Worm (Caenorhabditis elegans) whole organism, L4 larva: ENCODE results near the gene C06A1.7.

Experiments used
- D1046.2 ChIP-seq: fragments of 200-800 bp; sonication (Bioruptor generic); IDR thresholded peaks from 2 replicates; pipeline ENCODE4 v1.3.6; 2022; ENCODE audit warnings: missing genetic modification characterization, missing compliant biosample characterization
- F10B5.3 ChIP-seq: sonication (generic microtip); optimal IDR thresholded peaks from 2 replicates; lab custom pipeline; 2016; ENCODE audit warnings: mild to moderate bottlenecking, missing genetic modification characterization, missing compliant biosample characterization
- F26F4.8 ChIP-seq: fragments of 200-800 bp; sonication (Bioruptor generic); conservative IDR thresholded peaks from 2 replicates; pipeline ENCODE4 v1.3.6; 2022; ENCODE audit warnings: missing genetic modification characterization, missing compliant biosample characterization
- F37D6.2 ChIP-seq: sonication (generic microtip); optimal IDR thresholded peaks from 2 replicates; lab custom pipeline; 2016; ENCODE audit warnings: mild to moderate bottlenecking, missing genetic modification characterization, missing compliant biosample characterization
- T26A8.4 ChIP-seq: fragments of 200-800 bp; sonication (Bioruptor generic); IDR thresholded peaks from 2 replicates; pipeline ENCODE4 v1.3.6; 2022; ENCODE audit warnings: missing genetic modification characterization, missing compliant biosample characterization
- Y48G9A.11 ChIP-seq: fragments of 200-800 bp; sonication (Bioruptor generic); IDR thresholded peaks from 2 replicates; pipeline ENCODE4 v1.3.6; 2022; ENCODE audit warnings: missing genetic modification reagents, missing genetic modification characterization, missing compliant biosample characterization
- aha-1 ChIP-seq: fragments of 150-350 bp; peaks from one replicate; lab custom pipeline; 2014; ENCODE audit warnings: missing biosample characterization, missing genetic modification characterization
- ama-1 ChIP-seq: fragments of 150-350 bp; optimal IDR thresholded peaks from 2 replicates; lab custom pipeline; 2014; ENCODE audit warnings: inconsistent platforms, mixed read lengths
- attf-4 ChIP-seq: sonication (generic microtip); optimal IDR thresholded peaks from 3 replicates; lab custom pipeline; 2017; ENCODE audit warnings: missing biosample characterization, missing genetic modification characterization
- ceh-20 ChIP-seq: fragments of 200-800 bp; sonication (Bioruptor generic); IDR thresholded peaks from 2 replicates; pipeline ENCODE4 v1.3.6; 2022; ENCODE audit warnings: missing genetic modification reagents, missing genetic modification characterization, missing compliant biosample characterization
- daf-12 ChIP-seq: fragments of 150-350 bp; optimal IDR thresholded peaks from 2 replicates; lab custom pipeline; 2014; ENCODE audit warnings: missing biosample characterization, missing genetic modification reagents, missing genetic modification characterization
- daf-16 ChIP-seq, 3 experiments: sonication (generic microtip); optimal IDR thresholded peaks; 2 replicates each; lab custom pipeline; 2016 to 2017; ENCODE audit warnings: missing genetic modification characterization in 3 of 3, missing genetic modification reagents in 3 of 3, mild to moderate bottlenecking in 2 of 3, missing compliant biosample characterization in 2 of 3, missing biosample characterization in 1 of 3, moderate library complexity in 1 of 3
- daf-8 ChIP-seq: fragments of 200-800 bp; sonication (Bioruptor generic); IDR thresholded peaks from 2 replicates; pipeline ENCODE4 v1.3.6; 2022; ENCODE audit warnings: missing genetic modification characterization, missing compliant biosample characterization
- dmd-6 ChIP-seq: fragments of 200-800 bp; sonication (Bioruptor generic); IDR thresholded peaks from 2 replicates; pipeline ENCODE4 v1.3.6; 2022; ENCODE audit warnings: missing genetic modification reagents, missing genetic modification characterization, missing compliant biosample characterization
- dmd-8 ChIP-seq: fragments of 200-800 bp; sonication (Bioruptor generic); IDR thresholded peaks from 2 replicates; pipeline ENCODE4 v1.3.6; 2022; ENCODE audit warnings: missing genetic modification characterization, missing compliant biosample characterization
- dmd-9 ChIP-seq: fragments of 200-800 bp; sonication (Bioruptor generic); IDR thresholded peaks from 2 replicates; pipeline ENCODE4 v1.3.6; 2022; ENCODE audit warnings: missing genetic modification reagents, missing genetic modification characterization, missing compliant biosample characterization
- fkh-10 ChIP-seq: fragments of 150-350 bp; optimal IDR thresholded peaks from 2 replicates; lab custom pipeline; 2014; ENCODE audit warnings: missing biosample characterization, missing genetic modification reagents, missing genetic modification characterization
- fos-1 ChIP-seq: fragments of 150-350 bp; optimal IDR thresholded peaks from 2 replicates; lab custom pipeline; 2014; ENCODE audit warnings: missing biosample characterization, missing genetic modification characterization
- gei-8 ChIP-seq: fragments of 200-800 bp; sonication (Bioruptor generic); optimal IDR thresholded peaks from 2 replicates; lab custom pipeline; 2018; ENCODE audit warnings: mild to moderate bottlenecking, missing genetic modification characterization, missing compliant biosample characterization
- hlh-11 ChIP-seq: fragments of 200-800 bp; sonication (Bioruptor generic); optimal IDR thresholded peaks from 2 replicates; lab custom pipeline; 2018; ENCODE audit warnings: mild to moderate bottlenecking, missing genetic modification characterization, missing compliant biosample characterization
- lim-7 ChIP-seq: fragments of 200-800 bp; sonication (Bioruptor generic); IDR thresholded peaks from 2 replicates; pipeline ENCODE4 v1.3.6; 2022; ENCODE audit warnings: missing genetic modification characterization, missing compliant biosample characterization
- lin-13 ChIP-seq: fragments of 150-350 bp; optimal IDR thresholded peaks from 2 replicates; lab custom pipeline; 2014; ENCODE audit warnings: missing biosample characterization, missing genetic modification reagents, missing genetic modification characterization
- lin-29 ChIP-seq: fragments of 200-800 bp; sonication (Bioruptor generic); IDR thresholded peaks from 2 replicates; pipeline ENCODE4 v1.3.6; 2022; ENCODE audit warnings: missing genetic modification reagents, missing genetic modification characterization, missing compliant biosample characterization
- lir-3 ChIP-seq: sonication (generic microtip); optimal IDR thresholded peaks from 2 replicates; lab custom pipeline; 2016; ENCODE audit warnings: mild to moderate bottlenecking, missing genetic modification characterization, missing compliant biosample characterization
- lsy-2 ChIP-seq, 2 experiments: fragments of 150-350 bp in 1 of 2; sonication (generic microtip) in 1 of 2; optimal IDR thresholded peaks; 2 replicates each; lab custom pipeline; 2014 to 2017; ENCODE audit warnings: missing biosample characterization in 2 of 2, missing genetic modification characterization in 2 of 2
- madf-5 ChIP-seq, 2 experiments: fragments of 200-800 bp; sonication (Bioruptor generic); IDR thresholded peaks; 2 replicates each; pipeline ENCODE4 v1.3.6; 2022; ENCODE audit warnings: missing compliant biosample characterization in 2 of 2, missing genetic modification characterization in 2 of 2
- mdt-29 ChIP-seq: fragments of 200-800 bp; sonication (Bioruptor generic); IDR thresholded peaks from 2 replicates; pipeline ENCODE4 v1.3.6; 2022; ENCODE audit warnings: missing genetic modification reagents, missing genetic modification characterization, missing compliant biosample characterization
- mep-1 ChIP-seq: fragments of 150-350 bp; sonication (generic microtip); optimal IDR thresholded peaks from 3 replicates; lab custom pipeline; 2014; ENCODE audit warnings: missing biosample characterization, missing genetic modification characterization
- mes-2 ChIP-seq: sonication (generic microtip); optimal IDR thresholded peaks from 2 replicates; lab custom pipeline; 2016; ENCODE audit warnings: missing genotype, mild to moderate bottlenecking, missing genetic modification characterization, missing compliant biosample characterization; ENCODE audit not compliant: poor library complexity, severe bottlenecking
- mxl-3 ChIP-seq: fragments of 200-800 bp; sonication (Bioruptor generic); optimal IDR thresholded peaks from 2 replicates; lab custom pipeline; 2018; ENCODE audit warnings: mild to moderate bottlenecking, missing genetic modification characterization, missing compliant biosample characterization
- nhr-11 ChIP-seq: fragments of 150-350 bp; optimal IDR thresholded peaks from 2 replicates; lab custom pipeline; 2014; ENCODE audit warnings: missing biosample characterization, missing genetic modification characterization
- nhr-237 ChIP-seq: sonication (generic microtip); optimal IDR thresholded peaks from 2 replicates; lab custom pipeline; 2017; ENCODE audit warnings: missing biosample characterization, missing genetic modification characterization
- nhr-41 ChIP-seq: fragments of 200-800 bp; sonication (Bioruptor generic); IDR thresholded peaks from 2 replicates; pipeline ENCODE4 v1.3.6; 2022; ENCODE audit warnings: missing genetic modification reagents, missing genetic modification characterization, missing compliant biosample characterization
- nhr-48 ChIP-seq: sonication (generic microtip); optimal IDR thresholded peaks from 2 replicates; lab custom pipeline; 2016; ENCODE audit warnings: mild to moderate bottlenecking, missing genetic modification characterization, missing compliant biosample characterization
- php-3 ChIP-seq: fragments of 200-800 bp; sonication (Bioruptor generic); IDR thresholded peaks from 2 replicates; pipeline ENCODE4 v1.3.6; 2022; ENCODE audit warnings: missing genetic modification reagents, missing genetic modification characterization, missing compliant biosample characterization
- rbr-2 ChIP-seq: sonication (generic microtip); optimal IDR thresholded peaks from 2 replicates; lab custom pipeline; 2016; ENCODE audit warnings: missing genotype, missing genetic modification characterization, missing compliant biosample characterization
- set-16 ChIP-seq: fragments of 200-800 bp; sonication (Bioruptor generic); IDR thresholded peaks from 2 replicates; pipeline ENCODE4 v1.3.6; 2022; ENCODE audit warnings: missing genetic modification reagents, missing genetic modification characterization, missing compliant biosample characterization
- snpc-1.2 ChIP-seq: fragments of 200-800 bp; sonication (Bioruptor generic); IDR thresholded peaks from 2 replicates; pipeline ENCODE4 v1.3.6; 2022; ENCODE audit warnings: missing genetic modification reagents, missing genetic modification characterization, missing compliant biosample characterization
- snpc-4 ChIP-seq: fragments of 150-350 bp; optimal IDR thresholded peaks from 2 replicates; lab custom pipeline; 2014; ENCODE audit warnings: missing biosample characterization, missing genetic modification characterization
- spr-1 ChIP-seq: sonication (generic microtip); optimal IDR thresholded peaks from 2 replicates; lab custom pipeline; 2016; ENCODE audit warnings: mild to moderate bottlenecking, missing genetic modification characterization, missing compliant biosample characterization
- unc-130 ChIP-seq: sonication (generic microtip); optimal IDR thresholded peaks from 2 replicates; lab custom pipeline; 2016; ENCODE audit warnings: missing genetic modification reagents, missing genetic modification characterization, missing compliant biosample characterization
- unc-39 ChIP-seq: sonication (generic microtip); optimal IDR thresholded peaks from 2 replicates; lab custom pipeline; 2017; ENCODE audit warnings: missing biosample characterization, missing genetic modification characterization
- unc-62 ChIP-seq, 3 experiments: fragments of 150-350 bp in 1 of 3; sonication (generic microtip); optimal IDR thresholded peaks in 2 of 3; peaks in 1 of 3; 1 replicate in 1 of 3; 2 replicates in 2 of 3; lab custom pipeline; 2014 to 2017; ENCODE audit warnings: missing biosample characterization in 3 of 3, missing genetic modification characterization in 3 of 3, missing genetic modification reagents in 3 of 3, missing genotype in 1 of 3
- ztf-11 ChIP-seq: fragments of 150-350 bp; optimal IDR thresholded peaks from 2 replicates; lab custom pipeline; 2014; ENCODE audit warnings: missing biosample characterization, missing genetic modification characterization

The C06A1.7 gene

ce11 chrII:10548778-10549671 is 15.7 kb upstream of the C06A1.7 start (continued):
- no peak for TF ChIP-seq snpc-4
- TF ChIP-seq T26A8.4 = peak; percentile 69
- no peak for TF ChIP-seq attf-4
- no peak for TF ChIP-seq unc-39 (tag; lab: Kevin White, UChicago)
- TF ChIP-seq D1046.2 (GFP tag; lab: Robert Waterston, UW) = no peak
- TF ChIP-seq nhr-41 (GFP tag; lab: Robert Waterston, UW) = 0 out of 2 replicates have a peak, but pooled peaks have one; percentile 21
- TF ChIP-seq lsy-2 (tag; optimal IDR thresholded peaks at IDR 0.05; lab: Kevin White, UChicago) = peak; percentile 74 to 76
- TF ChIP-seq php-3 (GFP tag; lab: Robert Waterston, UW) = peak; percentile 43; the same call in 1 of the 2 replicates

- TF ChIP-seq lsy-2 (tag; optimal IDR thresholded peaks at IDR 0.05; lab: Kevin White, UChicago) (peak in 1 of 2 experiments; percentile 27), F10B5.3 (tag; lab: Kevin White, UChicago) (no peak), unc-62 (GFP tag; optimal IDR thresholded peaks at IDR 0.05 in 1 of 2; lab: Kevin White, UChicago) (peak in 1 of 2 experiments; percentile 84), unc-62 (tag; optimal IDR thresholded peaks at IDR 0.05; lab: Kevin White, UChicago) (no peak), aha-1 (tag; lab: Kevin White, UChicago) (peak; percentile 98), mdt-29 (GFP tag; lab: Robert Waterston, UW) (0 out of 2 replicates have a peak, but pooled peaks have one; percentile 36), daf-16 (GFP tag; optimal IDR thresholded peaks at IDR 0.05; lab: Kevin White, UChicago) (no peak), daf-16 (tag; optimal IDR thresholded peaks at IDR 0.05; lab: Kevin White, UChicago) (peak; percentile 16), ama-1 (lab: Kevin White, UChicago) (peak; percentile 73), snpc-1.2 (0 out of 2 replicates have a peak, but pooled peaks have one; percentile 7), daf-12 (no peak), nhr-48 (tag; lab: Kevin White, UChicago) (no peak), set-16 (GFP tag; lab: Robert Waterston, UW) (peak; percentile 37; the same call in 1 of the 2 replicates)
Observed at ce11 chrII:10550173-10550572, 14.5 kb upstream of the C06A1.7 start.

DNA sequence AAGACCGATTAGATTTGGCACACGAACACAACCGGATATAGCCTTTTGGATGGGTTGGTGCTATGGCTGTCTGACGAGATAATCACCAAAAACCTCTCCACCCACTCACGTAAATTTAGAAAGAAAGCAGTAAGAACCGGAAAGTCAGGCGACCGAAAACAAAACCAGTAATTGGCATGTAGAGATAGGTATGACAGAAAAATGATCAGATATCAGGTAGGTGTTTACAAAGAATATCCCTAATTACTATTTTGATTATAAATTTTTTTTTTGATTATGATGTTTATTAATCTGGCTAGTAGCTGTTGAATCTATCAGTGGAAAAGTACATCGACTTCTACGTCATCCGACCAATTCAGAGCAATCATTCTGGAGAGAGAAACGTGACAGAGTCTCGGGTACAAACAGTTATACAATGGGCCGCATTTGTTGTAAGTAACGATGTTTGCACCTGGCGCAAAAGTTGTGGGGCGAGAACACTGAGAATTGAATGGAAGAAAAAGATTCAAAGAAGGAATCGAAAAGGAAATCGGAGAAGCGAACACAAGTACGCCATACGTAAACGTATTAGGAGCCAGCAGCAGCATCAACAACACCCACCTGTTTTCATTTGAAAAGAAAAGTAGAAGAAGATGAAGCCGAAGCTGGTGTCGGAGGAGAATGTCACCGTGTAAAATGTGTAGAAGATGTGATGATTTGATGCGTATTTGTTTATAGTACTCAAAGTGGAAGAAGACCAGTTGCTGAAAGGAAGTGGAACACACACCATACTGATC is 13.6 kb upstream of the C06A1.7 start:
- TF ChIP-seq mep-1 = peak; percentile 31
- no peak for TF ChIP-seq snpc-4
- peak; percentile 14 for TF ChIP-seq rbr-2 (tag; lab: Kevin White, UChicago)
- TF ChIP-seq nhr-237 (tag; lab: Kevin White, UChicago) = no peak
- TF ChIP-seq fos-1 (tag; lab: Kevin White, UChicago) = no peak
- TF ChIP-seq aha-1 (tag; lab: Kevin White, UChicago) = peak; percentile 92
- TF ChIP-seq fkh-10 (GFP tag; lab: Kevin White, UChicago) = no peak
- TF ChIP-seq madf-5 (GFP tag; IDR thresholded peaks at IDR 0.05; lab: Robert Waterston, UW) = 0 out of 4 replicates have a peak, but pooled peaks of 1 of the 2 experiments have one; percentile 7
- TF ChIP-seq hlh-11 = no peak
- TF ChIP-seq lin-13 (GFP tag; lab: Kevin White, UChicago) = no peak
- TF ChIP-seq mxl-3 (GFP tag; lab: Kevin White, UChicago) = no peak
- no peak for TF ChIP-seq dmd-8 (GFP tag; lab: Robert Waterston, UW)
- no peak for TF ChIP-seq Y48G9A.11 (GFP tag; lab: Robert Waterston, UW)
- no peak for TF ChIP-seq dmd-9 (GFP tag; lab: Robert Waterston, UW)
- TF ChIP-seq daf-8 = no peak
- no peak for TF ChIP-seq spr-1 (tag; lab: Kevin White, UChicago)
- TF ChIP-seq F37D6.2 (tag; lab: Kevin White, UChicago) = no peak
- no peak for TF ChIP-seq mes-2 (tag; lab: Kevin White, UChicago)
- TF ChIP-seq unc-130 (GFP tag; lab: Kevin White, UChicago) = no peak
- peak; percentile 25 for TF ChIP-seq nhr-11 (tag; lab: Kevin White, UChicago)
- no peak for TF ChIP-seq ceh-20 (GFP tag; lab: Robert Waterston, UW)
- no peak for TF ChIP-seq dmd-6 (GFP tag; lab: Robert Waterston, UW)
- no peak; the same call in 1 of the 2 replicates for TF ChIP-seq lin-29 (GFP tag; lab: Robert Waterston, UW)
- no peak for TF ChIP-seq lir-3 (tag; lab: Kevin White, UChicago)
- no peak for TF ChIP-seq ztf-11 (tag; lab: Kevin White, UChicago)
- no peak for TF ChIP-seq lim-7 (GFP tag; lab: Robert Waterston, UW)
- TF ChIP-seq F26F4.8 (GFP tag; lab: Robert Waterston, UW) = no peak
- TF ChIP-seq gei-8 (GFP tag; lab: Kevin White, UChicago) = no peak
